Fruit fly (Drosophila melanogaster) whole organism, wandering third instar larva: ENCODE results near the gene Taf7.

Experiments used
- Abd-B ChIP-seq: fragments of >200 bp; optimal IDR thresholded peaks from 2 replicates; lab custom pipeline; 2017; ENCODE audit warnings: missing biosample characterization, missing genetic modification characterization
- CG9705 ChIP-seq: fragments of 200-800 bp; sonication (Bioruptor generic); optimal IDR thresholded peaks from 2 replicates; lab custom pipeline; 2018; ENCODE audit warnings: missing biosample characterization, mild to moderate bottlenecking, missing genetic modification characterization
- CrebA ChIP-seq: fragments of 200-800 bp; sonication (Bioruptor generic); optimal IDR thresholded peaks from 2 replicates; lab custom pipeline; 2016; ENCODE audit warnings: missing biosample characterization, mild to moderate bottlenecking, missing genetic modification characterization, borderline replicate concordance
- Dfd ChIP-seq: fragments of >200 bp; optimal IDR thresholded peaks from 2 replicates; lab custom pipeline; 2017; ENCODE audit warnings: missing biosample characterization, missing genetic modification characterization
- GATAd ChIP-seq: sonication (Bioruptor generic); optimal IDR thresholded peaks from 2 replicates; lab custom pipeline; 2016; ENCODE audit warnings: missing biosample characterization, missing genetic modification characterization
- HLH106 ChIP-seq: fragments of 200-800 bp; optimal IDR thresholded peaks from 3 replicates; lab custom pipeline; 2019; ENCODE audit warnings: missing biosample characterization, mild to moderate bottlenecking, missing genetic modification characterization, moderate library complexity
- Hnf4 ChIP-seq: fragments of 200-800 bp; sonication (Bioruptor generic); optimal IDR thresholded peaks from 2 replicates; lab custom pipeline; 2016; ENCODE audit warnings: missing biosample characterization, mild to moderate bottlenecking, missing genetic modification characterization
- Hr78 ChIP-seq: fragments of >200 bp; optimal IDR thresholded peaks from 2 replicates; lab custom pipeline; 2017; ENCODE audit warnings: missing biosample characterization, missing genetic modification characterization
- Hr83 ChIP-seq: fragments of 200-300 bp; sonication (Bioruptor generic); optimal IDR thresholded peaks from 2 replicates; lab custom pipeline; 2016; ENCODE audit warnings: missing biosample characterization, mild to moderate bottlenecking, missing genetic modification characterization, moderate library complexity; ENCODE audit not compliant: poor library complexity, severe bottlenecking
- Jra ChIP-seq: sonication (Bioruptor generic); optimal IDR thresholded peaks from 2 replicates; lab custom pipeline; 2016; ENCODE audit warnings: missing biosample characterization, missing genetic modification characterization
- Mio ChIP-seq: sonication (Bioruptor generic); optimal IDR thresholded peaks from 2 replicates; lab custom pipeline; 2016; ENCODE audit warnings: missing biosample characterization, missing genetic modification characterization
- Myc ChIP-seq: fragments of >200 bp; optimal IDR thresholded peaks from 2 replicates; lab custom pipeline; 2017
- Rel ChIP-seq, 2 experiments: fragments of 200-800 bp; sonication (Bioruptor generic) in 1 of 2; optimal IDR thresholded peaks; 2 replicates in 1 of 2; 3 replicates in 1 of 2; lab custom pipeline; 2016 to 2019; ENCODE audit warnings: mild to moderate bottlenecking in 2 of 2, missing biosample characterization in 2 of 2, missing genetic modification characterization in 2 of 2, moderate library complexity in 1 of 2
- Sp1 ChIP-seq: fragments of 200-800 bp; sonication (Bioruptor generic); optimal IDR thresholded peaks from 3 replicates; lab custom pipeline; 2019; ENCODE audit warnings: missing biosample characterization, mild to moderate bottlenecking, missing genetic modification characterization, moderate library complexity
- Vsx2 ChIP-seq: fragments of 200-300, 225-300 bp; sonication (Bioruptor generic); optimal IDR thresholded peaks from 2 replicates; lab custom pipeline; 2018; ENCODE audit warnings: missing biosample characterization, missing genetic modification characterization; ENCODE audit not compliant: partially characterized antibody
- dl ChIP-seq, 2 experiments: fragments of 175-275, 200-275 bp in 1 of 2; fragments of 200-275 bp in 1 of 2; sonication (Bioruptor generic); optimal IDR thresholded peaks; lab custom pipeline; 2018; ENCODE audit warnings: mild to moderate bottlenecking in 2 of 2, missing biosample characterization in 2 of 2, missing genetic modification characterization in 2 of 2, moderate library complexity in 2 of 2; ENCODE audit not compliant: partially characterized antibody in 2 of 2, insufficient read depth in 1 of 2
- dmrt93B ChIP-seq: fragments of 200-800 bp; sonication (Bioruptor generic); optimal IDR thresholded peaks from 2 replicates; lab custom pipeline; 2018; ENCODE audit warnings: missing biosample characterization, mild to moderate bottlenecking, missing genetic modification characterization
- dsf ChIP-seq: sonication (Bioruptor generic); optimal IDR thresholded peaks from 2 replicates; lab custom pipeline; 2016; ENCODE audit warnings: missing biosample characterization, missing genetic modification characterization, borderline replicate concordance
- ey ChIP-seq: fragments of 200-800 bp; sonication (Bioruptor generic); optimal IDR thresholded peaks from 2 replicates; lab custom pipeline; 2016; ENCODE audit warnings: missing biosample characterization, missing genetic modification characterization
- foxo ChIP-seq, 2 experiments: fragments of 200-800 bp; sonication (Bioruptor generic); optimal IDR thresholded peaks; 2 replicates in 1 of 2; 3 replicates in 1 of 2; lab custom pipeline; 2016 to 2017; ENCODE audit warnings: missing biosample characterization in 2 of 2, missing genetic modification characterization in 2 of 2
- fru ChIP-seq: fragments of 200-800 bp; sonication (Bioruptor generic); optimal IDR thresholded peaks from 3 replicates; lab custom pipeline; 2016; ENCODE audit warnings: missing biosample characterization, mild to moderate bottlenecking, missing genetic modification characterization
- h ChIP-seq: fragments of 200-800 bp; sonication (Bioruptor generic); optimal IDR thresholded peaks from 3 replicates; lab custom pipeline; 2016; ENCODE audit warnings: missing biosample characterization, mild to moderate bottlenecking, missing genetic modification characterization
- lola ChIP-seq: fragments of >200 bp; optimal IDR thresholded peaks from 2 replicates; lab custom pipeline; 2017; ENCODE audit warnings: missing biosample characterization, missing genetic modification characterization
- pan ChIP-seq: fragments of >200 bp; optimal IDR thresholded peaks from 2 replicates; lab custom pipeline; 2017
- psq ChIP-seq: fragments of 200-800 bp; sonication (Bioruptor generic); optimal IDR thresholded peaks from 3 replicates; lab custom pipeline; 2017; ENCODE audit warnings: missing biosample characterization, mild to moderate bottlenecking, missing genetic modification characterization, moderate library complexity
- rgr ChIP-seq: fragments of 200-800 bp; sonication (Bioruptor generic); optimal IDR thresholded peaks from 3 replicates; lab custom pipeline; 2016; ENCODE audit warnings: missing biosample characterization, mild to moderate bottlenecking, missing genetic modification characterization
- sage ChIP-seq: fragments of 200-800 bp; sonication (Bioruptor generic); optimal IDR thresholded peaks from 2 replicates; lab custom pipeline; 2016; ENCODE audit warnings: missing biosample characterization, mild to moderate bottlenecking, missing genetic modification characterization
- sv ChIP-seq: fragments of 200-800 bp; sonication (Bioruptor generic); optimal IDR thresholded peaks from 3 replicates; lab custom pipeline; 2016; ENCODE audit warnings: missing biosample characterization, missing genetic modification characterization
- tai ChIP-seq: sonication (Bioruptor generic); optimal IDR thresholded peaks from 2 replicates; lab custom pipeline; 2016; ENCODE audit warnings: missing biosample characterization, missing genetic modification characterization
- usp ChIP-seq: fragments of >200 bp; optimal IDR thresholded peaks from 2 replicates; lab custom pipeline; 2017; ENCODE audit warnings: missing biosample characterization, missing genetic modification characterization
- woc ChIP-seq: sonication (Bioruptor generic); optimal IDR thresholded peaks from 2 replicates; lab custom pipeline; 2016; ENCODE audit warnings: missing biosample characterization, mild to moderate bottlenecking, missing genetic modification characterization

The Taf7 gene

dm6 chr3R:7920196-7920595, 13.1 kb downstream of the Taf7 start, which contains the start of the genes CG10445 and lds:
Gene CG10445, minus strand, starts transcription at chr3R:7920299.
Gene lds, plus strand, starts transcription at chr3R:7920431.
- TF ChIP-seq HLH106 (tag; lab: Kevin White, UChicago) (no peak), Sp1 (GFP tag; lab: Kevin White, UChicago) (no peak), Hr83 (no peak), dmrt93B (GFP tag; lab: Kevin White, UChicago) (no peak), dl (GFP tag; optimal IDR thresholded peaks at IDR 0.05; lab: Kevin White, UChicago; ENCODE audit: insufficient read depth in 1 of 2, partially characterized antibody in 2 of 2) (no peak), h (GFP tag; lab: Kevin White, UChicago) (no peak), rgr (GFP tag; lab: Kevin White, UChicago) (no peak), pan (lab: Kevin White, UChicago) (no peak), Rel (GFP tag; optimal IDR thresholded peaks at IDR 0.05; lab: Kevin White, UChicago) (no peak), Rel (tag; optimal IDR thresholded peaks at IDR 0.05; lab: Kevin White, UChicago) (no peak), woc (no peak), Hr78 (GFP tag; lab: Kevin White, UChicago) (no peak), Vsx2 (GFP tag; lab: Kevin White, UChicago) (no peak), Myc (lab: Kevin White, UChicago) (no peak), Jra (GFP tag; lab: Kevin White, UChicago) (no peak), usp (GFP tag; lab: Kevin White, UChicago) (no peak), sage (no peak), Mio (GFP tag; lab: Kevin White, UChicago) (no peak)

- TF ChIP-seq usp (GFP tag; lab: Kevin White, UChicago) (no peak), Hr83 (no peak), GATAd (no peak), HLH106 (tag; lab: Kevin White, UChicago) (no peak), Rel (GFP tag; optimal IDR thresholded peaks at IDR 0.05; lab: Kevin White, UChicago) (no peak), Rel (tag; optimal IDR thresholded peaks at IDR 0.05; lab: Kevin White, UChicago) (no peak), rgr (GFP tag; lab: Kevin White, UChicago) (no peak), tai (GFP tag; lab: Kevin White, UChicago) (no peak), foxo (GFP tag; optimal IDR thresholded peaks at IDR 0.05; lab: Kevin White, UChicago) (no peak), Sp1 (GFP tag; lab: Kevin White, UChicago) (no peak), Abd-B (GFP tag; lab: Kevin White, UChicago) (no peak), Vsx2 (GFP tag; lab: Kevin White, UChicago) (no peak), sage (no peak), CrebA (no peak), CG9705 (GFP tag; lab: Kevin White, UChicago) (no peak), Myc (lab: Kevin White, UChicago) (no peak)
These were observed 19.2 kb downstream of the Taf7 start for dm6 chr3R:7926354-7926753.

- TF ChIP-seq psq (GFP tag; lab: Kevin White, UChicago) (no peak), Dfd (GFP tag; lab: Kevin White, UChicago) (peak; percentile 90)
- TF ChIP-seq, all 38 proteins: peak for 1
These were observed 29.7 kb downstream of the Taf7 start for dm6 chr3R:7936786-7937363.

dm6 chr3R:7944699-7945349, 37.7 kb downstream of the Taf7 start:
- no peak for TF ChIP-seq CrebA
- TF ChIP-seq fru (GFP tag; lab: Kevin White, UChicago) = peak; percentile 11

- no peak for TF ChIP-seq sv (GFP tag; lab: Kevin White, UChicago)
- no peak for TF ChIP-seq dl (GFP tag; optimal IDR thresholded peaks at IDR 0.05; lab: Kevin White, UChicago; ENCODE audit: insufficient read depth in 1 of 2, partially characterized antibody in 2 of 2)
- no peak for TF ChIP-seq h (GFP tag; lab: Kevin White, UChicago)
- TF ChIP-seq lola = no peak
- TF ChIP-seq Abd-B (GFP tag; lab: Kevin White, UChicago) = no peak
- no peak for TF ChIP-seq dsf (GFP tag; lab: Kevin White, UChicago)
- TF ChIP-seq GATAd = no peak
- no peak for TF ChIP-seq Hnf4 (GFP tag; lab: Kevin White, UChicago)
- TF ChIP-seq woc = no peak
- no peak for TF ChIP-seq ey (GFP tag; lab: Kevin White, UChicago)
- no peak for TF ChIP-seq Rel (GFP tag; optimal IDR thresholded peaks at IDR 0.05; lab: Kevin White, UChicago)
- TF ChIP-seq Rel (tag; optimal IDR thresholded peaks at IDR 0.05; lab: Kevin White, UChicago) = no peak
These were observed 40.2 kb downstream of the Taf7 start for dm6 chr3R:7947349-7947748.
